Worm (Caenorhabditis elegans) whole organism, late embryonic: ENCODE measurements around the gene nspe-8.

ENCODE experiments used
- C38D4.7 ChIP-seq: fragments of 200-800 bp; sonication (Bioruptor generic); optimal IDR thresholded peaks from 2 replicates; lab custom pipeline; 2018; ENCODE audit warnings: mild to moderate bottlenecking, missing genetic modification characterization, moderate library complexity, missing compliant biosample characterization
- F13H6.1 ChIP-seq: sonication (generic microtip); optimal IDR thresholded peaks from 2 replicates; lab custom pipeline; 2016; ENCODE audit warnings: missing genetic modification characterization, missing compliant biosample characterization
- K02D7.2 ChIP-seq: sonication (generic microtip); optimal IDR thresholded peaks from 2 replicates; lab custom pipeline; 2017; ENCODE audit warnings: mild to moderate bottlenecking, missing genetic modification characterization, missing compliant biosample characterization
- K09A11.1 ChIP-seq: sonication (generic microtip); optimal IDR thresholded peaks from 2 replicates; lab custom pipeline; 2017; ENCODE audit warnings: antibody characterized with exemption, mild to moderate bottlenecking, missing genetic modification characterization, missing compliant biosample characterization; ENCODE audit not compliant: insufficient read depth
- ahr-1 ChIP-seq: sonication (generic microtip); optimal IDR thresholded peaks from 2 replicates; lab custom pipeline; 2016; ENCODE audit warnings: missing genetic modification characterization, missing compliant biosample characterization
- ama-1 ChIP-seq: fragments of 150-350 bp; optimal IDR thresholded peaks from 2 replicates; lab custom pipeline; 2014
- ceh-18 ChIP-seq: sonication (generic microtip); optimal IDR thresholded peaks from 2 replicates; lab custom pipeline; 2016; ENCODE audit warnings: missing genetic modification characterization, missing compliant biosample characterization
- ceh-19 ChIP-seq: fragments of 200-800 bp; sonication (Bioruptor generic); optimal IDR thresholded peaks from 2 replicates; lab custom pipeline; 2018; ENCODE audit warnings: mild to moderate bottlenecking, missing genetic modification characterization, missing compliant biosample characterization
- ceh-2 ChIP-seq: sonication (generic microtip); optimal IDR thresholded peaks from 2 replicates; lab custom pipeline; 2016; ENCODE audit warnings: missing genotype, missing genetic modification characterization, missing compliant biosample characterization
- ceh-30 ChIP-seq: fragments of 150-350 bp; optimal IDR thresholded peaks from 2 replicates; lab custom pipeline; 2014; ENCODE audit warnings: missing biosample characterization, missing genetic modification characterization
- ceh-34 ChIP-seq: sonication (generic microtip); optimal IDR thresholded peaks from 2 replicates; lab custom pipeline; 2016; ENCODE audit warnings: mild to moderate bottlenecking, missing genetic modification characterization, missing compliant biosample characterization
- dve-1 ChIP-seq: sonication (generic microtip); optimal IDR thresholded peaks from 2 replicates; lab custom pipeline; 2017; ENCODE audit warnings: antibody characterized with exemption, mild to moderate bottlenecking, missing genetic modification characterization, missing compliant biosample characterization
- elt-2 ChIP-seq: sonication (generic microtip); optimal IDR thresholded peaks from 2 replicates; lab custom pipeline; 2016; ENCODE audit warnings: missing genetic modification reagents, missing genetic modification characterization, missing compliant biosample characterization
- elt-4 ChIP-seq: sonication (generic microtip); optimal IDR thresholded peaks from 2 replicates; lab custom pipeline; 2016; ENCODE audit warnings: missing genetic modification characterization, missing compliant biosample characterization
- ets-4 ChIP-seq: sonication (generic microtip); optimal IDR thresholded peaks from 2 replicates; lab custom pipeline; 2016; ENCODE audit warnings: missing genetic modification characterization, missing compliant biosample characterization
- eyg-1 ChIP-seq: sonication (generic microtip); optimal IDR thresholded peaks from 2 replicates; lab custom pipeline; 2016; ENCODE audit warnings: missing genotype, missing genetic modification characterization, missing compliant biosample characterization
- fkh-10 ChIP-seq: fragments of 150-350 bp; optimal IDR thresholded peaks from 2 replicates; lab custom pipeline; 2014; ENCODE audit warnings: missing biosample characterization, missing genetic modification reagents, missing genetic modification characterization
- hlh-13 ChIP-seq: fragments of 200-800 bp; sonication (Bioruptor generic); optimal IDR thresholded peaks from 2 replicates; lab custom pipeline; 2018; ENCODE audit warnings: mild to moderate bottlenecking, missing genetic modification characterization, missing compliant biosample characterization
- hlh-15 ChIP-seq: sonication (generic microtip); optimal IDR thresholded peaks from 2 replicates; lab custom pipeline; 2016; ENCODE audit warnings: missing genetic modification characterization, missing compliant biosample characterization
- hlh-30 ChIP-seq: sonication (generic microtip); optimal IDR thresholded peaks from 2 replicates; lab custom pipeline; 2017; ENCODE audit warnings: antibody characterized with exemption, missing genetic modification characterization, missing compliant biosample characterization; ENCODE audit not compliant: insufficient read depth
- hlh-6 ChIP-seq: sonication (generic microtip); optimal IDR thresholded peaks from 2 replicates; lab custom pipeline; 2016; ENCODE audit warnings: missing genotype, missing genetic modification characterization, missing compliant biosample characterization
- hlh-8 ChIP-seq: sonication (generic microtip); optimal IDR thresholded peaks from 2 replicates; lab custom pipeline; 2016; ENCODE audit warnings: missing genotype, missing genetic modification characterization, missing compliant biosample characterization
- madf-2 ChIP-seq: sonication (generic microtip); optimal IDR thresholded peaks from 2 replicates; lab custom pipeline; 2017; ENCODE audit warnings: missing genetic modification characterization, missing compliant biosample characterization
- mec-3 ChIP-seq: sonication (generic microtip); optimal IDR thresholded peaks from 2 replicates; lab custom pipeline; 2016; ENCODE audit warnings: borderline replicate concordance, missing genetic modification characterization, missing compliant biosample characterization
- nfya-1 ChIP-seq: sonication (generic microtip); optimal IDR thresholded peaks from 2 replicates; lab custom pipeline; 2017; ENCODE audit warnings: missing genetic modification characterization, mild to moderate bottlenecking, missing compliant biosample characterization, antibody characterized with exemption, moderate library complexity
- nhr-11 ChIP-seq: fragments of 150-350 bp; optimal IDR thresholded peaks from 2 replicates; lab custom pipeline; 2014; ENCODE audit warnings: missing biosample characterization, missing genetic modification characterization
- nhr-232 ChIP-seq: sonication (generic microtip); optimal IDR thresholded peaks from 2 replicates; lab custom pipeline; 2016; ENCODE audit warnings: missing genetic modification characterization, missing compliant biosample characterization
- npax-4 ChIP-seq: sonication (generic microtip); optimal IDR thresholded peaks from 2 replicates; lab custom pipeline; 2016; ENCODE audit warnings: missing genetic modification characterization, missing compliant biosample characterization
- odd-2 ChIP-seq: sonication (generic microtip); optimal IDR thresholded peaks from 2 replicates; lab custom pipeline; 2017; ENCODE audit warnings: antibody characterized with exemption, mild to moderate bottlenecking, missing genetic modification characterization, missing compliant biosample characterization
- pag-3 ChIP-seq: sonication (generic microtip); optimal IDR thresholded peaks from 2 replicates; lab custom pipeline; 2016; ENCODE audit warnings: missing compliant biosample characterization, missing genetic modification characterization, borderline replicate concordance
- pax-1 ChIP-seq: fragments of 150-350 bp; optimal IDR thresholded peaks from 2 replicates; lab custom pipeline; 2014; ENCODE audit warnings: missing biosample characterization, missing genetic modification characterization
- pqm-1 ChIP-seq: sonication (generic microtip); optimal IDR thresholded peaks from 2 replicates; lab custom pipeline; 2016; ENCODE audit warnings: missing genetic modification characterization, missing compliant biosample characterization
- pros-1 ChIP-seq: fragments of 150-350 bp; optimal IDR thresholded peaks from 2 replicates; lab custom pipeline; 2014; ENCODE audit warnings: missing biosample characterization, missing genetic modification reagents, missing genetic modification characterization
- rnt-1 ChIP-seq: sonication (generic microtip); optimal IDR thresholded peaks from 2 replicates; lab custom pipeline; 2016; ENCODE audit warnings: missing genetic modification characterization, missing compliant biosample characterization
- sox-4 ChIP-seq: sonication (generic microtip); optimal IDR thresholded peaks from 2 replicates; lab custom pipeline; 2017; ENCODE audit warnings: mild to moderate bottlenecking, missing genetic modification characterization, inconsistent platforms, missing compliant biosample characterization
- syd-9 ChIP-seq: sonication (generic microtip); optimal IDR thresholded peaks from 2 replicates; lab custom pipeline; 2016; ENCODE audit warnings: mild to moderate bottlenecking, missing genetic modification characterization, moderate library complexity, missing compliant biosample characterization
- ttx-3 ChIP-seq: sonication (generic microtip); optimal IDR thresholded peaks from 2 replicates; lab custom pipeline; 2016; ENCODE audit warnings: missing genetic modification reagents, missing genetic modification characterization, missing compliant biosample characterization
- unc-3 ChIP-seq, 2 experiments: fragments of 200-800 bp in 1 of 2; sonication (Bioruptor generic) in 1 of 2; sonication (generic microtip) in 1 of 2; conservative IDR thresholded peaks in 1 of 2; optimal IDR thresholded peaks in 1 of 2; 2 replicates each; pipeline versions ENCODE4 v1.3.6 to Lab custom; 2016 to 2022; ENCODE audit warnings: missing compliant biosample characterization in 2 of 2, missing genetic modification characterization in 2 of 2, missing genetic modification reagents in 1 of 2
- unc-42 ChIP-seq: sonication (generic microtip); optimal IDR thresholded peaks from 2 replicates; lab custom pipeline; 2016; ENCODE audit warnings: missing genotype, missing genetic modification characterization, missing compliant biosample characterization
- unc-55 ChIP-seq: sonication (generic microtip); optimal IDR thresholded peaks from 2 replicates; lab custom pipeline; 2017; ENCODE audit warnings: missing biosample characterization, missing genetic modification reagents, missing genetic modification characterization
- ztf-16 ChIP-seq: sonication (generic microtip); optimal IDR thresholded peaks from 2 replicates; lab custom pipeline; 2017; ENCODE audit warnings: missing genetic modification characterization, missing compliant biosample characterization

nspe-8 gene

DNA sequence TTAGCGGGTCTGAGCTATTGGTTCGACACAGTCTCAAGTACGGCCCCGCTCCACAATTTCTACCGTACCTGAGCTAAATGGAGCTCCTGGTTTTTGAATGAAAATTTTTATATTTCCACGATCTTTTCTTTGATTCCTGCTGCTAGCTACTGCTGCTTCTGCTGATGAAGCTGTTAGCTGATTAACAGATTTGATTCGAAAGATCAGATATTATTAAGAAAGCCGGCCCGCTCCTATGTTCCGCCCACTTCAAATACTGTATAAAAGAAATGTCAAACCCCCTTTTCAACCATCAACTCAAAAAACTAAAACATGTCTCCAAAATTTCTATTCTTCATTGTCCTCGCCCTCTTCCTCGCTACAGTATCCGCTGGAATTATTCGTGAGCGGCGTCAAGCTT is 4.2 kb downstream of the nspe-8 start, which contains the start of gene nspe-3:
TSS of gene nspe-3 (plus strand) at position 301 of the 400 bp plus-strand sequence.
- TF ChIP-seq unc-42 (tag; lab: Kevin White, UChicago) (no peak), pqm-1 (tag; lab: Kevin White, UChicago) (no peak), C38D4.7 (no peak), hlh-30 (tag; lab: Kevin White, UChicago) (no peak), F13H6.1 (no peak), pag-3 (no peak), hlh-6 (tag; lab: Kevin White, UChicago) (no peak), K02D7.2 (no peak)

DNA sequence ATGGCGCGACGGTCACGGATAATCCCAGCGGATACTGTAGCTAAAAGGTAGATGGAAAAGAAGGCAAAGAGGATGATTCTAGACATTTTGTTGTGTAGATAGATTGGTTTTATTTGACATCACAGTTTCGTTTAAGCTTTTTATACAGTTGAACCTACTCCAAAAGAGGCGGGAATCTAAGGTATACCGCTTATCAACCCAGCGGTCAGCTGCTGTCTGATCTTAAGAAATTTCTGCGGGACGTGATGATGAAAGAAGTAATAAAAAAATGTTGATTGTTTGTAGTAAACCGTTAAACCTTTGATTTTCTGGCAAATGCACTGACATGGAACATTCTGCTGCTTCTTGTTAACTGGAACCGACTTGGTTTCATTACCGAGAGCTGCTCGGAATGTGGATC is 5.7 kb downstream of the nspe-8 start, which contains the start of gene nspe-6:
TSS of gene nspe-6 (minus strand) at position 101 of the 400 bp plus-strand sequence.
- TF ChIP-seq syd-9 (tag; lab: Kevin White, UChicago) (no peak), sox-4 (tag; lab: Kevin White, UChicago) (no peak), hlh-8 (tag; lab: Kevin White, UChicago) (no peak), unc-42 (tag; lab: Kevin White, UChicago) (no peak), unc-3 (GFP tag; conservative IDR thresholded peaks at IDR 0.05; lab: Robert Waterston, UW) (no peak), unc-3 (tag; optimal IDR thresholded peaks at IDR 0.05; lab: Kevin White, UChicago) (no peak), hlh-6 (tag; lab: Kevin White, UChicago) (no peak), elt-2 (tag; lab: Kevin White, UChicago) (no peak), rnt-1 (tag; lab: Kevin White, UChicago) (no peak), dve-1 (no peak), npax-4 (tag; lab: Kevin White, UChicago) (no peak), ama-1 (lab: Kevin White, UChicago) (no peak), ceh-34 (tag; lab: Kevin White, UChicago) (no peak), ceh-19 (GFP tag; lab: Kevin White, UChicago) (no peak), pqm-1 (tag; lab: Kevin White, UChicago) (no peak), ceh-2 (no peak)
- TF ChIP-seq, all 69 proteins: peak for 0

DNA sequence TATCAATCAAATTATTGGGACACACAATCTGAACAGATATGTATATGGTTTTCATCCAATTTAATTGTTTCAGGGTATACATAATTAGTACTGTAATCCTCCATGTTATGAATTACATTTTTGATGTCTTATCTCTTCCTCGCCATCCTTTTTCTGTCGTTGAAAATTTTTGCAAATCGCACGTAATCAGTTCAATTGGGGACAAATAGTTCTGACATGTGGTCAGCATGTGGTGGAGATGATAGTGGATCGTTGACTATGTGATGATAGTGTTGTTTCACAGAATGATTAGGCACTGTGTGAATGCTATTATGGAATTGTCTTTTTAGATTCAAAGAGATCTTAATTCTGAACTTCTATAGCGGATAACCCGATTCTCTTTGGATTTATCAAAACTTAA is 6.3 kb downstream of the nspe-8 start:
- TF ChIP-seq K09A11.1 (no peak), dve-1 (no peak), F13H6.1 (no peak), syd-9 (tag; lab: Kevin White, UChicago) (no peak), sox-4 (tag; lab: Kevin White, UChicago) (no peak), mec-3 (no peak), ceh-18 (tag; lab: Kevin White, UChicago) (no peak), ztf-16 (tag; lab: Kevin White, UChicago) (no peak), eyg-1 (no peak), unc-55 (GFP tag; lab: Kevin White, UChicago) (no peak), ceh-30 (tag; lab: Kevin White, UChicago) (no peak), nhr-11 (no peak), ahr-1 (tag; lab: Kevin White, UChicago) (no peak)
- TF ChIP-seq, all 69 proteins: peak for 0

DNA sequence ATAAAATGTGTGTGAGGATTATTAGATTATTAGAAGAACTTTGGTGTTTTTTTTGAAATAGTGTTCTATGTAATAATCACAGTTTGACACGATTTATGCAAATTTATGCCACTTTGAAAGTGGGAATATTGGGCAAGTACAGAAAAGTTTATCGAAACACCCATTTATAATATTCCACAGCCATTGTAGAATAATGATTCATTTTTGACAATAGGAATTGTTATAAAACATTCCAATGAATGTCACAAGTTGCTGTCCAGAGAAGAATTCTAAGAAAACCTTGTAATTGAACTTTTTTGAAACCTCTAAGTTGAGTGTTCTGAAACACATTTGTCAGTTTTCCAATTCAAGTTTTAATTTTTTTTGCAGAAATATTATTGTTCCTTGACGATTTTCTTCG is 9.5 kb downstream of the nspe-8 start, which contains the start of gene nspe-4:
TSS of gene nspe-4 (plus strand) at position 301 of the 400 bp plus-strand sequence.
- TF ChIP-seq hlh-13 (GFP tag; lab: Kevin White, UChicago) (no peak), ets-4 (no peak), ttx-3 (no peak), unc-3 (GFP tag; conservative IDR thresholded peaks at IDR 0.05; lab: Robert Waterston, UW) (no peak), unc-3 (tag; optimal IDR thresholded peaks at IDR 0.05; lab: Kevin White, UChicago) (no peak), pax-1 (tag; lab: Kevin White, UChicago) (no peak), fkh-10 (GFP tag; lab: Kevin White, UChicago) (no peak), nhr-232 (tag; lab: Kevin White, UChicago) (no peak), pros-1 (tag; lab: Kevin White, UChicago) (no peak), hlh-15 (no peak), hlh-30 (tag; lab: Kevin White, UChicago) (no peak), ama-1 (lab: Kevin White, UChicago) (no peak), nfya-1 (tag; lab: Kevin White, UChicago) (no peak), elt-4 (tag; lab: Kevin White, UChicago) (no peak), madf-2 (tag; lab: Kevin White, UChicago) (no peak), ceh-34 (tag; lab: Kevin White, UChicago) (no peak), elt-2 (tag; lab: Kevin White, UChicago) (no peak), odd-2 (tag; lab: Kevin White, UChicago) (no peak), K02D7.2 (no peak)
